Worm (Caenorhabditis elegans): ENCODE results near the gene mab-10.
A peak's percentile ranks its signal among the peaks of the same experiment; 100 is the strongest.

The mab-10 gene

DNA sequence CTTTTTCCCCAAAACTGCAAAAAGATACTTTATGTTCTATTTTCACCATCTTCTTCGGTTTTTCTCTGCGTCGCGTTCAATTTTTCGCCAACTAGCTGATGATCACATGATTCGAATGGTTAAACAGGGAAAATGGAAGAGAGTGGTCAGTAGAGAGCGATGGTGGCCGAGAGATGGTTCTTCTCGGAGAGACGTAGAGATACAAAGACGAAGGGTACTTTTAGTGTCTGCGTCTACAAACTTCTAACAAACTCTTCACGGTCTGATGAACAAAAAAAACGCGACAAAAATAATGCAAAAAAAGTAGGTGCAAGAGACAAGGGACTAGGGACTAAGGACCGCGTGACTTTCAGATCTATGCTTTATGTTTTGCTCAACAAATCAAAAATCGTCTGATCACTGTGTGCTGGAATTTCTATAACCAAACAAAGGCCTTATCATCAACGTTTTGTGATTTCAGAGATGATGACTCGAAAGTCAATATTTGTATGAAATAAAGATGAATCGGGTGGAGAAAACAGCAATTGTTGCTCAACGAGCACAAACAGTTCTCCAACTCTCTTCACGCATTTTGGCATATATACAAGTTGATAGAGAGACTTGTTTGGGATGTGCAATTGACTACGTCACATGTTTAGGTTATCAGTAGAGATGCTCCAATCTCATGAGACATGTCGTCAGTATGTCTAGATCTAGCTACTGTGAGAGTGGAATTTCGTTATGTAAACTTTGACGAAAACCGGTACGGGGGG, 24.3 kb downstream of the mab-10 start:
- TF ChIP-seq egl-27 (tag; optimal IDR thresholded peaks at IDR 0.05) (peak; percentile 88), snpc-4 (tag; optimal IDR thresholded peaks at IDR 0.05) (peak; percentile 61), unc-39 (tag; optimal IDR thresholded peaks at IDR 0.05) (no peak), nhr-6 (tag; optimal IDR thresholded peaks at IDR 0.05) (peak; percentile 96), nhr-25 (tag; optimal IDR thresholded peaks at IDR 0.05) (peak; percentile 98), mbf-1 (tag; optimal IDR thresholded peaks at IDR 0.05) (no peak), nhr-10 (tag; optimal IDR thresholded peaks at IDR 0.05) (peak; percentile 10), dmd-4 (tag; optimal IDR thresholded peaks at IDR 0.05) (no peak), sma-3 (GFP tag; optimal IDR thresholded peaks at IDR 0.05) (peak; percentile 97), R02D3.7 (tag; optimal IDR thresholded peaks at IDR 0.05) (no peak), unc-62 (GFP tag; optimal IDR thresholded peaks at IDR 0.05) (peak; percentile 61), mab-5 (tag; optimal IDR thresholded peaks at IDR 0.05) (peak; percentile 70), sma-9 (GFP tag; optimal IDR thresholded peaks at IDR 0.05) (peak; percentile 98), sma-9 (tag; optimal IDR thresholded peaks at IDR 0.05) (no peak), lsy-2 (tag; optimal IDR thresholded peaks at IDR 0.05) (peak; percentile 75 to 94), lin-13 (GFP tag; optimal IDR thresholded peaks at IDR 0.05) (peak; percentile 84), ztf-4 (tag; optimal IDR thresholded peaks at IDR 0.05) (peak; percentile 97), unc-55 (GFP tag; optimal IDR thresholded peaks at IDR 0.05) (peak; percentile 93), fos-1 (tag; optimal IDR thresholded peaks at IDR 0.05) (peak; percentile 88), ama-1 (optimal IDR thresholded peaks at IDR 0.05) (peak; percentile 92), peb-1 (tag; optimal IDR thresholded peaks at IDR 0.05) (no peak), nhr-12 (tag; optimal IDR thresholded peaks at IDR 0.05) (peak; percentile 41), C34F6.9 (tag; optimal IDR thresholded peaks at IDR 0.05) (peak; percentile 98), sem-4 (tag; optimal IDR thresholded peaks at IDR 0.05) (peak; percentile 96), gmeb-1 (tag; optimal IDR thresholded peaks at IDR 0.05) (peak; percentile 87), nhr-21 (tag; optimal IDR thresholded peaks at IDR 0.05) (peak; percentile 97), ceh-16 (tag; optimal IDR thresholded peaks at IDR 0.05) (peak; percentile 83), F13H6.1 (tag; optimal IDR thresholded peaks at IDR 0.05) (peak; percentile 95), ztf-11 (tag; optimal IDR thresholded peaks at IDR 0.05) (no peak), crh-2 (tag; optimal IDR thresholded peaks at IDR 0.05) (peak; percentile 98), lin-11 (tag; optimal IDR thresholded peaks at IDR 0.05) (peak; percentile 88), Y55F3AM.14 (GFP tag; optimal IDR thresholded peaks at IDR 0.05) (peak; percentile 78), aly-2 (tag; optimal IDR thresholded peaks at IDR 0.05) (no peak), ceh-82 (tag; optimal IDR thresholded peaks at IDR 0.05) (peak; percentile 1), zag-1 (tag; optimal IDR thresholded peaks at IDR 0.05) (peak; percentile 69), nhr-11 (tag; optimal IDR thresholded peaks at IDR 0.05) (no peak), nhr-237 (tag; optimal IDR thresholded peaks at IDR 0.05) (no peak), alr-1 (tag; optimal IDR thresholded peaks at IDR 0.05) (no peak), nhr-129 (tag; optimal IDR thresholded peaks at IDR 0.05) (peak; percentile 97), blmp-1 (tag; optimal IDR thresholded peaks at IDR 0.05; ENCODE audit: insufficient read depth) (peak; percentile 68), ZK546.5 (tag; optimal IDR thresholded peaks at IDR 0.05) (no peak), nhr-23 (tag; optimal IDR thresholded peaks at IDR 0.05) (no peak), mdl-1 (tag; optimal IDR thresholded peaks at IDR 0.05) (peak; percentile 84 to 92), skn-1 (tag; optimal IDR thresholded peaks at IDR 0.05) (peak; percentile 53), nhr-77 (tag; optimal IDR thresholded peaks at IDR 0.05) (peak; percentile 19), ztf-1 (GFP tag; conservative IDR thresholded peaks at IDR 0.05) (no peak), elt-1 (tag; optimal IDR thresholded peaks at IDR 0.05) (no peak), elt-3 (tag; optimal IDR thresholded peaks at IDR 0.05) (no peak), lin-39 (tag; optimal IDR thresholded peaks at IDR 0.05) (no peak)

Measured in whole organism, L2 larva.